Fruit fly (Drosophila melanogaster) whole organism, embryonic: Measurements from ENCODE around the gene Mlc2.

Source experiments
- BEAF-32 ChIP-seq: fragments of 200-800 bp; sonication (Bioruptor generic); optimal IDR thresholded peaks from 3 replicates; lab custom pipeline; 2017; ENCODE audit warnings: missing biosample characterization, missing genetic modification characterization, mild to moderate bottlenecking, moderate library complexity, missing genetic modification reagents
- BtbVII ChIP-seq: fragments of 200-800 bp; sonication (Bioruptor generic); optimal IDR thresholded peaks from 3 replicates; lab custom pipeline; 2017; ENCODE audit warnings: missing biosample characterization, mild to moderate bottlenecking, missing genetic modification characterization
- CG1024 ChIP-seq: fragments of 200-800 bp; sonication (Bioruptor generic); IDR thresholded peaks from 2 replicates; pipeline ENCODE4 v1.3.6; 2022; ENCODE audit warnings: missing biosample characterization, missing genetic modification characterization
- CG10267 ChIP-seq: fragments of 200-800 bp; sonication (Bioruptor generic); optimal IDR thresholded peaks from 2 replicates; lab custom pipeline; 2018; ENCODE audit warnings: missing biosample characterization, mild to moderate bottlenecking, missing genetic modification characterization, moderate library complexity
- CG10959 ChIP-seq: fragments of 200-800 bp; sonication (Bioruptor generic); IDR thresholded peaks from 2 replicates; pipeline ENCODE4 v1.3.6; 2022; ENCODE audit warnings: missing biosample characterization, missing genetic modification characterization
- CG10979 ChIP-seq: fragments of 200-800 bp; sonication (Bioruptor generic); optimal IDR thresholded peaks from 2 replicates; lab custom pipeline; 2018; ENCODE audit warnings: missing biosample characterization, mild to moderate bottlenecking, missing genetic modification characterization, moderate library complexity
- CG11723 ChIP-seq: fragments of 200-800 bp; sonication (Bioruptor generic); optimal IDR thresholded peaks from 2 replicates; lab custom pipeline; 2017; ENCODE audit warnings: missing biosample characterization, mild to moderate bottlenecking, missing genetic modification characterization
- CG14860 ChIP-seq: fragments of 200-800 bp; sonication (Bioruptor generic); IDR thresholded peaks from 3 replicates; pipeline ENCODE4 v1.3.6; 2022; ENCODE audit warnings: missing biosample characterization, missing genetic modification characterization; ENCODE audit not compliant: partially characterized antibody
- CG16779 ChIP-seq: fragments of 200-800 bp; sonication (Bioruptor generic); IDR thresholded peaks from 2 replicates; pipeline ENCODE4 v1.3.6; 2022; ENCODE audit warnings: missing biosample characterization, missing genetic modification characterization
- CG17186 ChIP-seq: fragments of 200-800 bp; sonication (Bioruptor generic); optimal IDR thresholded peaks from 3 replicates; lab custom pipeline; 2017; ENCODE audit warnings: missing biosample characterization, missing genetic modification reagents, missing genetic modification characterization
- CG18476 ChIP-seq: fragments of 200-800 bp; sonication (Bioruptor generic); optimal IDR thresholded peaks from 2 replicates; lab custom pipeline; 2016; ENCODE audit warnings: missing biosample characterization, mild to moderate bottlenecking, missing genetic modification characterization
- CG2116 ChIP-seq: fragments of 200-800 bp; sonication (Bioruptor generic); optimal IDR thresholded peaks from 3 replicates; lab custom pipeline; 2018; ENCODE audit warnings: missing biosample characterization, mild to moderate bottlenecking, missing genetic modification characterization
- CG34224 ChIP-seq: fragments of 200-800 bp; sonication (Bioruptor generic); IDR thresholded peaks from 3 replicates; pipeline ENCODE4 v1.3.6; 2022; ENCODE audit warnings: missing biosample characterization, missing genetic modification characterization; ENCODE audit not compliant: partially characterized antibody
- CG4617 ChIP-seq: fragments of 200-800 bp; sonication (Bioruptor generic); optimal IDR thresholded peaks from 3 replicates; lab custom pipeline; 2016; ENCODE audit warnings: missing biosample characterization, missing genetic modification characterization, borderline replicate concordance
- CG6683 ChIP-seq: fragments of 200-800 bp; sonication (Bioruptor generic); optimal IDR thresholded peaks from 2 replicates; lab custom pipeline; 2017; ENCODE audit warnings: missing biosample characterization, mild to moderate bottlenecking, missing genetic modification characterization, missing genetic modification reagents
- CG6689 ChIP-seq: fragments of 200-800 bp; sonication (Bioruptor generic); IDR thresholded peaks from 2 replicates; pipeline ENCODE4 v1.3.6; 2022; ENCODE audit warnings: missing biosample characterization, missing genetic modification characterization
- CG6791 ChIP-seq: fragments of 200-800 bp; sonication (Bioruptor generic); IDR thresholded peaks from 3 replicates; pipeline ENCODE4 v1.3.6; 2022; ENCODE audit warnings: missing biosample characterization, missing genetic modification characterization; ENCODE audit not compliant: partially characterized antibody
- CG9609 ChIP-seq: fragments of 200-800 bp; sonication (Bioruptor generic); optimal IDR thresholded peaks from 3 replicates; lab custom pipeline; 2016; ENCODE audit warnings: missing biosample characterization, missing genetic modification characterization
- CoRest ChIP-seq: fragments of 200-800 bp; sonication (Bioruptor generic); optimal IDR thresholded peaks from 3 replicates; lab custom pipeline; 2018; ENCODE audit warnings: missing biosample characterization, mild to moderate bottlenecking, missing genetic modification characterization, moderate library complexity
- Ets65A ChIP-seq: fragments of 200-800 bp; sonication (Bioruptor generic); peaks from one replicate; lab custom pipeline; 2016; ENCODE audit warnings: missing biosample characterization, missing genetic modification characterization
- H2.0 ChIP-seq: fragments of 200-800 bp; sonication (Bioruptor generic); IDR thresholded peaks from 2 replicates; pipeline ENCODE4 v1.3.6; 2022; ENCODE audit warnings: missing biosample characterization, missing genetic modification characterization
- Hr39 ChIP-seq: fragments of >200 bp; optimal IDR thresholded peaks from 2 replicates; lab custom pipeline; 2017
- Lhr ChIP-seq: fragments of 200-800 bp; sonication (Bioruptor generic); optimal IDR thresholded peaks from 3 replicates; lab custom pipeline; 2017; ENCODE audit warnings: mild to moderate bottlenecking, missing biosample characterization, missing genetic modification reagents, missing genetic modification characterization
- Lpt ChIP-seq: fragments of >200 bp; optimal IDR thresholded peaks from 2 replicates; lab custom pipeline; 2018; ENCODE audit warnings: missing biosample characterization, missing genetic modification characterization
- Side ChIP-seq: fragments of 200-800 bp; sonication (Bioruptor generic); optimal IDR thresholded peaks from 2 replicates; lab custom pipeline; 2016; ENCODE audit warnings: missing biosample characterization, missing genetic modification characterization
- Sox100B ChIP-seq: fragments of 200-800 bp; sonication (Bioruptor generic); optimal IDR thresholded peaks from 3 replicates; lab custom pipeline; 2018; ENCODE audit warnings: missing biosample characterization, mild to moderate bottlenecking, missing genetic modification characterization
- Taf1 ChIP-seq: fragments of 200-800 bp; sonication (Bioruptor generic); IDR thresholded peaks from 2 replicates; pipeline ENCODE4 v1.3.6; 2022; ENCODE audit warnings: missing biosample characterization, missing genetic modification characterization
- al ChIP-seq: fragments of 200-800 bp; sonication (Bioruptor generic); IDR thresholded peaks from 2 replicates; pipeline ENCODE4 v1.3.6; 2022; ENCODE audit warnings: missing biosample characterization, missing genetic modification characterization
- br ChIP-seq: fragments of >200 bp; optimal IDR thresholded peaks from 2 replicates; lab custom pipeline; 2017
- bsh ChIP-seq, 2 experiments: fragments of 200-800 bp; sonication (Bioruptor generic); optimal IDR thresholded peaks; 2 replicates each; lab custom pipeline; 2017 to 2018; ENCODE audit warnings: mild to moderate bottlenecking in 2 of 2, missing biosample characterization in 2 of 2, missing genetic modification characterization in 2 of 2, moderate library complexity in 1 of 2
- corto ChIP-seq: fragments of 200-800 bp; sonication (Bioruptor generic); optimal IDR thresholded peaks from 2 replicates; lab custom pipeline; 2016; ENCODE audit warnings: missing biosample characterization, mild to moderate bottlenecking, missing genetic modification characterization, moderate library complexity
- dm ChIP-seq: fragments of 200-800 bp; sonication (Bioruptor generic); optimal IDR thresholded peaks from 3 replicates; lab custom pipeline; 2016; ENCODE audit warnings: missing biosample characterization, missing genetic modification characterization
- emc ChIP-seq: fragments of 200-800 bp; sonication (Bioruptor generic); optimal IDR thresholded peaks from 2 replicates; lab custom pipeline; 2016; ENCODE audit warnings: missing biosample characterization, missing genetic modification characterization
- ewg ChIP-seq: fragments of 200-800 bp; sonication (Bioruptor generic); optimal IDR thresholded peaks from 3 replicates; lab custom pipeline; 2017; ENCODE audit warnings: mild to moderate bottlenecking, missing biosample characterization, missing genetic modification reagents, missing genetic modification characterization
- fd3F ChIP-seq: fragments of 200-800 bp; sonication (Bioruptor generic); optimal IDR thresholded peaks from 2 replicates; lab custom pipeline; 2018; ENCODE audit warnings: missing biosample characterization, mild to moderate bottlenecking, missing genetic modification characterization, moderate library complexity
- fd64A ChIP-seq: fragments of 200-800 bp; sonication (Bioruptor generic); optimal IDR thresholded peaks from 3 replicates; lab custom pipeline; 2018; ENCODE audit warnings: missing biosample characterization, mild to moderate bottlenecking, missing genetic modification characterization
- gt ChIP-seq: fragments of 200-800 bp; sonication (Bioruptor generic); IDR thresholded peaks from 2 replicates; pipeline ENCODE4 v1.3.6; 2022; ENCODE audit warnings: missing biosample characterization, missing genetic modification characterization
- kah ChIP-seq: fragments of 200-800 bp; sonication (Bioruptor generic); optimal IDR thresholded peaks from 2 replicates; lab custom pipeline; 2018; ENCODE audit warnings: missing biosample characterization, mild to moderate bottlenecking, missing genetic modification characterization
- kay ChIP-seq: fragments of 200-800 bp; sonication (Bioruptor generic); optimal IDR thresholded peaks from 2 replicates; lab custom pipeline; 2016; ENCODE audit warnings: missing biosample characterization, missing genetic modification characterization
- pb ChIP-seq: fragments of 200-800 bp; sonication (Bioruptor generic); optimal IDR thresholded peaks from 3 replicates; lab custom pipeline; 2016; ENCODE audit warnings: missing biosample characterization, missing genetic modification characterization
- pita ChIP-seq: fragments of 200-800 bp; sonication (Bioruptor generic); optimal IDR thresholded peaks from 2 replicates; lab custom pipeline; 2017; ENCODE audit warnings: missing biosample characterization, mild to moderate bottlenecking, missing genetic modification characterization
- ranshi ChIP-seq: fragments of 200-800 bp; sonication (Bioruptor generic); IDR thresholded peaks from 2 replicates; pipeline ENCODE4 v1.3.6; 2022; ENCODE audit warnings: missing biosample characterization, missing genetic modification characterization
- sens ChIP-seq: fragments of 200-800 bp; sonication (Bioruptor generic); peaks from one replicate; lab custom pipeline; 2016; ENCODE audit warnings: missing biosample characterization, missing genetic modification characterization
- sisA ChIP-seq: fragments of 200-800 bp; sonication (Bioruptor generic); IDR thresholded peaks from 2 replicates; pipeline ENCODE4 v1.3.6; 2022; ENCODE audit warnings: missing biosample characterization, missing genetic modification characterization
- slbo ChIP-seq: fragments of 200-800 bp; sonication (Bioruptor generic); IDR thresholded peaks from 2 replicates; pipeline ENCODE4 v1.3.6; 2022; ENCODE audit warnings: missing biosample characterization, missing genetic modification characterization
- sob ChIP-seq: fragments of 200-800 bp; sonication (Bioruptor generic); IDR thresholded peaks from 2 replicates; pipeline ENCODE4 v1.3.6; 2022; ENCODE audit warnings: missing biosample characterization, missing genetic modification characterization
- sug ChIP-seq: fragments of 200-800 bp; optimal IDR thresholded peaks from 2 replicates; lab custom pipeline; 2019; ENCODE audit warnings: missing biosample characterization, mild to moderate bottlenecking, missing genetic modification characterization, moderate library complexity
- tgo ChIP-seq: fragments of 200-800 bp; sonication (Bioruptor generic); IDR thresholded peaks from 3 replicates; pipeline ENCODE4 v1.3.6; 2022; ENCODE audit warnings: missing biosample characterization, missing genetic modification characterization
- trh ChIP-seq: fragments of 200-800 bp; sonication (Bioruptor generic); optimal IDR thresholded peaks from 2 replicates; lab custom pipeline; 2016; ENCODE audit warnings: missing biosample characterization, missing genetic modification characterization
- vvl ChIP-seq: fragments of 200-800 bp; sonication (Bioruptor generic); IDR thresholded peaks from 2 replicates; pipeline ENCODE4 v1.3.6; 2022; ENCODE audit warnings: missing biosample characterization, missing genetic modification characterization
- zen ChIP-seq: fragments of 200-800 bp; sonication (Bioruptor generic); optimal IDR thresholded peaks from 3 replicates; lab custom pipeline; 2018; ENCODE audit warnings: missing biosample characterization, mild to moderate bottlenecking, missing genetic modification characterization, moderate library complexity
- zfh2 ChIP-seq: fragments of 200-800 bp; sonication (Bioruptor generic); optimal IDR thresholded peaks from 2 replicates; lab custom pipeline; 2016; ENCODE audit warnings: missing biosample characterization, missing genetic modification characterization

Gene Mlc2

dm6 chr3R:30189836-30190235, 15.5 kb upstream of the Mlc2 start (continued):
- TF ChIP-seq CG6689, result peak; percentile 80
- peak; percentile 70 for TF ChIP-seq CoRest (tag; lab: Kevin White, UChicago)
- peak; percentile 53 for TF ChIP-seq fd3F (GFP tag; lab: Kevin White, UChicago)
- TF ChIP-seq Taf1, result peak; percentile 65
- peak; percentile 43 for TF ChIP-seq zen (tag; lab: Kevin White, UChicago)
- TF ChIP-seq CG10267 (tag; lab: Kevin White, UChicago), result peak; percentile 52
- TF ChIP-seq CG34224 (GFP tag; lab: Robert Waterston, UW), result no peak
- TF ChIP-seq al (GFP tag; lab: Robert Waterston, UW), result peak; percentile 35; the same call in 1 of the 2 replicates
- TF ChIP-seq Hr39 (lab: Kevin White, UChicago), result no peak
- no peak for TF ChIP-seq pb (GFP tag; lab: Kevin White, UChicago)
- TF ChIP-seq Ets65A (GFP tag; lab: Kevin White, UChicago), result peak; percentile 90
- TF ChIP-seq dm, result no peak
- peak; percentile 83 for TF ChIP-seq slbo (GFP tag; lab: Robert Waterston, UW)
- TF ChIP-seq br, result no peak
- TF ChIP-seq sug (tag; lab: Kevin White, UChicago), result peak; percentile 31
- peak; percentile 36 for TF ChIP-seq CG18476
- peak; percentile 86 for TF ChIP-seq ranshi (GFP tag; lab: Robert Waterston, UW)
- no peak for TF ChIP-seq corto (GFP tag; lab: Kevin White, UChicago)
- TF ChIP-seq Side, result no peak
- no peak for TF ChIP-seq kay (GFP tag; lab: Kevin White, UChicago)
- TF ChIP-seq CG16779, result 0 out of 2 replicates have a peak, but pooled peaks have one; percentile 49
- TF ChIP-seq CG10979 (tag; lab: Kevin White, UChicago), result peak; percentile 74
- peak; percentile 19 for TF ChIP-seq Lhr (GFP tag; lab: Kevin White, UChicago)
- TF ChIP-seq emc (GFP tag; lab: Kevin White, UChicago), result peak; percentile 26
- peak; percentile 60 for TF ChIP-seq CG9609 (GFP tag; lab: Kevin White, UChicago)
- TF ChIP-seq trh (GFP tag; lab: Kevin White, UChicago), result peak; percentile 24
- TF ChIP-seq CG6791 (GFP tag; lab: Robert Waterston, UW), result no peak
- peak in 1 of 2 experiments; percentile 79 for TF ChIP-seq bsh (GFP tag; optimal IDR thresholded peaks at IDR 0.05; lab: Kevin White, UChicago)
- TF ChIP-seq Sox100B (GFP tag; lab: Kevin White, UChicago), result peak; percentile 71
- peak; percentile 61 for TF ChIP-seq ewg (GFP tag; lab: Kevin White, UChicago)
- TF ChIP-seq sens (GFP tag; lab: Kevin White, UChicago), result peak; percentile 89
- peak; percentile 68 for TF ChIP-seq fd64A (GFP tag; lab: Kevin White, UChicago)
- peak; percentile 78 for TF ChIP-seq tgo (GFP tag; lab: Robert Waterston, UW)
- TF ChIP-seq CG10959 (GFP tag; lab: Robert Waterston, UW), result 0 out of 2 replicates have a peak, but pooled peaks have one; percentile 37
- peak; percentile 28 for TF ChIP-seq CG6683 (GFP tag; lab: Kevin White, UChicago)
- TF ChIP-seq Lpt (GFP tag; lab: Kevin White, UChicago), result no peak
- peak; percentile 85 for TF ChIP-seq sob (GFP tag; lab: Robert Waterston, UW)
- peak; percentile 47 for TF ChIP-seq CG11723
- TF ChIP-seq kah (GFP tag; lab: Kevin White, UChicago), result peak; percentile 40
- peak; percentile 33 for TF ChIP-seq zfh2
- peak; percentile 89 for TF ChIP-seq vvl (GFP tag; lab: Robert Waterston, UW)
- no peak for TF ChIP-seq BEAF-32 (GFP tag; lab: Kevin White, UChicago)
- TF ChIP-seq pita (GFP tag; lab: Kevin White, UChicago), result no peak
- peak; percentile 34 for TF ChIP-seq CG4617 (GFP tag; lab: Kevin White, UChicago)
- peak; percentile 73 for TF ChIP-seq H2.0
- TF ChIP-seq CG1024 (GFP tag; lab: Robert Waterston, UW), result peak; percentile 73
- TF ChIP-seq CG14860, result no peak
- no peak for TF ChIP-seq CG17186 (GFP tag; lab: Kevin White, UChicago)
- no peak for TF ChIP-seq CG2116 (GFP tag; lab: Kevin White, UChicago)
- peak; percentile 42; the same call in 1 of the 2 replicates for TF ChIP-seq gt (GFP tag; lab: Robert Waterston, UW)
- peak; percentile 82 for TF ChIP-seq sisA (GFP tag; lab: Robert Waterston, UW)
- TF ChIP-seq BtbVII, result peak; percentile 44
